Worm (Caenorhabditis elegans) whole organism, L4 larva: ENCODE results near the gene lips-6.
A peak's percentile ranks its signal among the peaks of the same experiment; 100 is the strongest.

Experiments
- F26F4.8 ChIP-seq: fragments of 200-800 bp; sonication (Bioruptor generic); conservative IDR thresholded peaks from 2 replicates; pipeline ENCODE4 v1.3.6; 2022; ENCODE audit warnings: missing genetic modification characterization, missing compliant biosample characterization
- F37D6.2 ChIP-seq: sonication (generic microtip); optimal IDR thresholded peaks from 2 replicates; lab custom pipeline; 2016; ENCODE audit warnings: mild to moderate bottlenecking, missing genetic modification characterization, missing compliant biosample characterization
- F49E8.2 ChIP-seq: sonication (generic microtip); optimal IDR thresholded peaks from 2 replicates; lab custom pipeline; 2016; ENCODE audit warnings: missing compliant biosample characterization, mild to moderate bottlenecking, missing genetic modification characterization, borderline replicate concordance
- R02D3.7 ChIP-seq: fragments of 150-350 bp; sonication (generic microtip); optimal IDR thresholded peaks from 3 replicates; lab custom pipeline; 2014; ENCODE audit warnings: missing biosample characterization, missing genetic modification characterization
- Y105C5A.15 ChIP-seq: fragments of 200-800 bp; sonication (Bioruptor generic); IDR thresholded peaks from 2 replicates; pipeline ENCODE4 v1.3.6; 2022; ENCODE audit warnings: missing genetic modification characterization, missing compliant biosample characterization
- Y5F2A.4 ChIP-seq: fragments of 200-800 bp; sonication (Bioruptor generic); optimal IDR thresholded peaks from 2 replicates; lab custom pipeline; 2018; ENCODE audit warnings: mild to moderate bottlenecking, missing genetic modification characterization, missing compliant biosample characterization
- ZK546.5 ChIP-seq, 2 experiments: sonication (generic microtip); optimal IDR thresholded peaks; 2 replicates each; lab custom pipeline; 2017; ENCODE audit warnings: missing biosample characterization in 2 of 2, missing genetic modification characterization in 2 of 2
- arid-1 ChIP-seq: fragments of 200-800 bp; sonication (Bioruptor generic); conservative IDR thresholded peaks from 2 replicates; pipeline ENCODE4 v1.3.6; 2022; ENCODE audit warnings: missing genetic modification reagents, missing genetic modification characterization, missing compliant biosample characterization
- ceh-82 ChIP-seq: sonication (generic microtip); optimal IDR thresholded peaks from 2 replicates; lab custom pipeline; 2017; ENCODE audit warnings: missing biosample characterization, missing genetic modification characterization
- cey-2 ChIP-seq: sonication (generic microtip); optimal IDR thresholded peaks from 3 replicates; lab custom pipeline; 2017; ENCODE audit warnings: missing genetic modification characterization, mild to moderate bottlenecking, missing compliant biosample characterization, antibody characterized with exemption, borderline replicate concordance; ENCODE audit not compliant: insufficient read depth
- daf-12 ChIP-seq: fragments of 150-350 bp; optimal IDR thresholded peaks from 2 replicates; lab custom pipeline; 2014; ENCODE audit warnings: missing biosample characterization, missing genetic modification reagents, missing genetic modification characterization
- daf-16 ChIP-seq, 3 experiments: sonication (generic microtip); optimal IDR thresholded peaks; 2 replicates each; lab custom pipeline; 2016 to 2017; ENCODE audit warnings: missing genetic modification characterization in 3 of 3, missing genetic modification reagents in 3 of 3, mild to moderate bottlenecking in 2 of 3, missing compliant biosample characterization in 2 of 3, missing biosample characterization in 1 of 3, moderate library complexity in 1 of 3
- daf-19 ChIP-seq: fragments of 200-800 bp; sonication (Bioruptor generic); conservative IDR thresholded peaks from 2 replicates; pipeline ENCODE4 v1.3.6; 2022; ENCODE audit warnings: missing genetic modification characterization, missing compliant biosample characterization
- dmd-9 ChIP-seq: fragments of 200-800 bp; sonication (Bioruptor generic); IDR thresholded peaks from 2 replicates; pipeline ENCODE4 v1.3.6; 2022; ENCODE audit warnings: missing genetic modification reagents, missing genetic modification characterization, missing compliant biosample characterization
- dpl-1 ChIP-seq: fragments of 150-350 bp; optimal IDR thresholded peaks from 2 replicates; lab custom pipeline; 2014; ENCODE audit warnings: missing biosample characterization, missing genetic modification reagents, missing genetic modification characterization
- dve-1 ChIP-seq: sonication (generic microtip); optimal IDR thresholded peaks from 2 replicates; lab custom pipeline; 2017; ENCODE audit warnings: antibody characterized with exemption, mild to moderate bottlenecking, missing genetic modification characterization, missing compliant biosample characterization; ENCODE audit not compliant: insufficient read depth
- egl-27 ChIP-seq: sonication (generic microtip); optimal IDR thresholded peaks from 3 replicates; lab custom pipeline; 2017; ENCODE audit warnings: missing biosample characterization, missing genetic modification reagents, missing genetic modification characterization
- egl-43 ChIP-seq: fragments of 200-800 bp; sonication (Bioruptor generic); IDR thresholded peaks from 2 replicates; pipeline ENCODE4 v1.3.6; 2022; ENCODE audit warnings: missing genetic modification reagents, missing genetic modification characterization, missing compliant biosample characterization
- hlh-11 ChIP-seq: fragments of 200-800 bp; sonication (Bioruptor generic); optimal IDR thresholded peaks from 2 replicates; lab custom pipeline; 2018; ENCODE audit warnings: mild to moderate bottlenecking, missing genetic modification characterization, missing compliant biosample characterization
- hlh-30 ChIP-seq: sonication (generic microtip); optimal IDR thresholded peaks from 2 replicates; lab custom pipeline; 2017; ENCODE audit warnings: antibody characterized with exemption, mild to moderate bottlenecking, missing genetic modification characterization, missing compliant biosample characterization; ENCODE audit not compliant: insufficient read depth
- jun-1 ChIP-seq: fragments of 150-350 bp; optimal IDR thresholded peaks from 2 replicates; lab custom pipeline; 2014; ENCODE audit warnings: missing biosample characterization, missing genetic modification reagents, missing genetic modification characterization
- lin-13 ChIP-seq: fragments of 150-350 bp; optimal IDR thresholded peaks from 2 replicates; lab custom pipeline; 2014; ENCODE audit warnings: missing biosample characterization, missing genetic modification reagents, missing genetic modification characterization
- lin-29 ChIP-seq: fragments of 200-800 bp; sonication (Bioruptor generic); IDR thresholded peaks from 2 replicates; pipeline ENCODE4 v1.3.6; 2022; ENCODE audit warnings: missing genetic modification reagents, missing genetic modification characterization, missing compliant biosample characterization
- lin-38 ChIP-seq: fragments of 200-800 bp; sonication (Bioruptor generic); IDR thresholded peaks from 2 replicates; pipeline ENCODE4 v1.3.6; 2022; ENCODE audit warnings: missing genetic modification reagents, missing genetic modification characterization, missing compliant biosample characterization
- mep-1 ChIP-seq: fragments of 150-350 bp; sonication (generic microtip); optimal IDR thresholded peaks from 3 replicates; lab custom pipeline; 2014; ENCODE audit warnings: missing biosample characterization, missing genetic modification characterization
- mes-2 ChIP-seq: sonication (generic microtip); optimal IDR thresholded peaks from 2 replicates; lab custom pipeline; 2016; ENCODE audit warnings: missing genotype, mild to moderate bottlenecking, missing genetic modification characterization, missing compliant biosample characterization; ENCODE audit not compliant: poor library complexity, severe bottlenecking
- mxl-3 ChIP-seq: fragments of 200-800 bp; sonication (Bioruptor generic); optimal IDR thresholded peaks from 2 replicates; lab custom pipeline; 2018; ENCODE audit warnings: mild to moderate bottlenecking, missing genetic modification characterization, missing compliant biosample characterization
- nhr-10 ChIP-seq: fragments of 150-350 bp; optimal IDR thresholded peaks from 2 replicates; lab custom pipeline; 2014; ENCODE audit warnings: missing biosample characterization, missing genetic modification characterization
- nhr-102 ChIP-seq: sonication (generic microtip); optimal IDR thresholded peaks from 2 replicates; lab custom pipeline; 2016; ENCODE audit warnings: mild to moderate bottlenecking, missing genetic modification characterization, moderate library complexity, missing compliant biosample characterization
- nhr-28 ChIP-seq: fragments of 150-350 bp; optimal IDR thresholded peaks from 2 replicates; lab custom pipeline; 2014; ENCODE audit warnings: missing biosample characterization, missing genetic modification characterization
- nhr-41 ChIP-seq: fragments of 200-800 bp; sonication (Bioruptor generic); IDR thresholded peaks from 2 replicates; pipeline ENCODE4 v1.3.6; 2022; ENCODE audit warnings: missing genetic modification reagents, missing genetic modification characterization, missing compliant biosample characterization
- nhr-42 ChIP-seq: fragments of 200-800 bp; sonication (Bioruptor generic); IDR thresholded peaks from 2 replicates; pipeline ENCODE4 v1.3.6; 2022; ENCODE audit warnings: missing genetic modification characterization, missing compliant biosample characterization
- nhr-48 ChIP-seq: sonication (generic microtip); optimal IDR thresholded peaks from 2 replicates; lab custom pipeline; 2016; ENCODE audit warnings: mild to moderate bottlenecking, missing genetic modification characterization, missing compliant biosample characterization
- nhr-77 ChIP-seq: fragments of 150-350 bp; optimal IDR thresholded peaks from 2 replicates; lab custom pipeline; 2014; ENCODE audit warnings: missing biosample characterization, missing genetic modification characterization
- php-3 ChIP-seq: fragments of 200-800 bp; sonication (Bioruptor generic); IDR thresholded peaks from 2 replicates; pipeline ENCODE4 v1.3.6; 2022; ENCODE audit warnings: missing genetic modification reagents, missing genetic modification characterization, missing compliant biosample characterization
- pqm-1 ChIP-seq: sonication (generic microtip); optimal IDR thresholded peaks from 2 replicates; lab custom pipeline; 2017; ENCODE audit warnings: missing biosample characterization, missing genetic modification characterization
- set-16 ChIP-seq: fragments of 200-800 bp; sonication (Bioruptor generic); IDR thresholded peaks from 2 replicates; pipeline ENCODE4 v1.3.6; 2022; ENCODE audit warnings: missing genetic modification reagents, missing genetic modification characterization, missing compliant biosample characterization
- spr-1 ChIP-seq: sonication (generic microtip); optimal IDR thresholded peaks from 2 replicates; lab custom pipeline; 2016; ENCODE audit warnings: mild to moderate bottlenecking, missing genetic modification characterization, missing compliant biosample characterization
- spr-3 ChIP-seq: fragments of 200-800 bp; sonication (Bioruptor generic); optimal IDR thresholded peaks from 2 replicates; lab custom pipeline; 2018; ENCODE audit warnings: mild to moderate bottlenecking, missing genetic modification characterization, missing compliant biosample characterization
- tag-97 ChIP-seq: fragments of 200-800 bp; sonication (Bioruptor generic); IDR thresholded peaks from 2 replicates; pipeline ENCODE4 v1.3.6; 2022; ENCODE audit warnings: missing genetic modification characterization, missing compliant biosample characterization
- tra-1 ChIP-seq: fragments of 200-800 bp; sonication (Bioruptor generic); IDR thresholded peaks from 2 replicates; pipeline ENCODE4 v1.3.6; 2022; ENCODE audit warnings: missing genetic modification reagents, missing genetic modification characterization, missing compliant biosample characterization
- unc-62 ChIP-seq, 3 experiments: fragments of 150-350 bp in 1 of 3; sonication (generic microtip); optimal IDR thresholded peaks in 2 of 3; peaks in 1 of 3; 1 replicate in 1 of 3; 2 replicates in 2 of 3; lab custom pipeline; 2014 to 2017; ENCODE audit warnings: missing biosample characterization in 3 of 3, missing genetic modification characterization in 3 of 3, missing genetic modification reagents in 3 of 3, missing genotype in 1 of 3
- zag-1 ChIP-seq: fragments of 150-350 bp; optimal IDR thresholded peaks from 2 replicates; lab custom pipeline; 2014; ENCODE audit warnings: missing biosample characterization, missing genetic modification characterization
- zfp-2 ChIP-seq: sonication (generic microtip); optimal IDR thresholded peaks from 2 replicates; lab custom pipeline; 2016; ENCODE audit warnings: mild to moderate bottlenecking, missing genetic modification characterization, missing compliant biosample characterization
- zip-2 ChIP-seq: fragments of 150-350 bp; optimal IDR thresholded peaks from 2 replicates; lab custom pipeline; 2014; ENCODE audit warnings: missing biosample characterization, missing genetic modification characterization

The lips-6 gene

ce11 chrIV:12046524-12047203 is 31.2 kb upstream of the lips-6 start, which contains the start of gene T12G3.2 (continued):
- TF ChIP-seq nhr-10, result no peak
- peak; percentile 29 for TF ChIP-seq mep-1 (tag; lab: Kevin White, UChicago)
- TF ChIP-seq spr-1, result no peak
- no peak for TF ChIP-seq tag-97 (GFP tag; lab: Robert Waterston, UW)
- peak; percentile 27; the same call in 1 of the 2 replicates for TF ChIP-seq nhr-41 (GFP tag; lab: Robert Waterston, UW)
- no peak for TF ChIP-seq lin-13 (GFP tag; lab: Kevin White, UChicago)
- TF ChIP-seq F49E8.2 (tag; lab: Kevin White, UChicago), result no peak
- TF ChIP-seq spr-3, result no peak
- TF ChIP-seq zip-2 (tag; lab: Kevin White, UChicago), result no peak
- TF ChIP-seq lin-29, result no peak
- peak; percentile 63 for TF ChIP-seq hlh-30 (tag; lab: Kevin White, UChicago)
- TF ChIP-seq egl-27 (tag; lab: Kevin White, UChicago), result no peak
- no peak for TF ChIP-seq nhr-102
- TF ChIP-seq mes-2 (tag; lab: Kevin White, UChicago), result peak; percentile 48
- peak; percentile 42 for TF ChIP-seq nhr-48 (tag; lab: Kevin White, UChicago)
- TF ChIP-seq mxl-3, result peak; percentile 71
- TF ChIP-seq zag-1 (tag; lab: Kevin White, UChicago), result no peak
- TF ChIP-seq Y5F2A.4 (GFP tag; lab: Kevin White, UChicago), result no peak
- no peak for TF ChIP-seq lin-38
- TF ChIP-seq set-16 (GFP tag; lab: Robert Waterston, UW), result no peak
- peak; percentile 4 for TF ChIP-seq dve-1
- TF ChIP-seq, all 104 proteins: peak for 19

DNA sequence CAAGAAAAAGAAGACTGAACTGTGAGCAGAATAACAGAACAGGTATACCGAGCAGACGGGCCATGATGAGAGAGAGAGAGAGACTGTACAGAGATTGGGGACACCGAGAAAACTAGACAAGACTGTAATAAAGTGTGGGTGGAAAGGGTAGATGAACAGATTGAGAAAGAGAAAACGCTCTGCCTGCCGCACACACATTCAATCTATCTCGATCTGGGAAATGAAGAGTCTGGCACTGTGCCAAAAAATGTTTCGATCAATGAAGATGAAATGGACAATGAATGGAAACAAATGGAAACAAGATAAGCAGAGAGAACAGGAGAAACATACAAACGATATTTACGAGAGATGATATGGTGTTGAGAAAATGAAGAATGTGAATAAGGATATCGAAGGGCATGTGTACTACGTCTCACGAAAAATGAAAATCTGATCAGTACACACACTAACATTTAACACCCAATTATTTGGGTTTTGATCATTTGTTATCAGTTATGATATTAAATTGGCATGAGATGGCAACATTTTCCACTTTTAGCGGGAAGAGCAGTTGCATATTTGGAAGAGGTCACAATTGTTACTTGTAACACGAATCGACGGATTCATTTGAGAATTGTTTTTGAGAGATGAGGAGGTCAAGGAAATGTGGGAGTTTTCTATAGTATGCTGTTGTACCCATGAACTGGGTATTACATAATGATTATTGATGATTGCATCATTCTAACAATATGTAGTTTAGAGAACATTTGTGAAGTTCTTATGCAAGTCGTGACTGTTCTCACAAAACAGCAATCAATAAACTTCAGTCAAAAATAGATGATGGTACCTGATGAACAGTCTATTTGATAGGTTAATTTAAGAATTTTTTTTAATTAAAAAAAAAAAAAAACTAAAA is 29.6 kb upstream of the lips-6 start:
- TF ChIP-seq zfp-2 (tag; lab: Kevin White, UChicago) (no peak), nhr-28 (tag; lab: Kevin White, UChicago) (peak; percentile 69), spr-1 (no peak), nhr-77 (tag; lab: Kevin White, UChicago) (no peak), F49E8.2 (tag; lab: Kevin White, UChicago) (no peak), pqm-1 (peak; percentile 48), daf-12 (tag; lab: Kevin White, UChicago) (no peak), tra-1 (GFP tag; lab: Robert Waterston, UW) (no peak), hlh-30 (tag; lab: Kevin White, UChicago) (no peak), dve-1 (peak; percentile 6), hlh-11 (tag; lab: Kevin White, UChicago) (peak; percentile 25), arid-1 (GFP tag; lab: Robert Waterston, UW) (no peak), egl-27 (tag; lab: Kevin White, UChicago) (no peak), daf-19 (no peak), dpl-1 (GFP tag; lab: Kevin White, UChicago) (peak; percentile 3), lin-38 (no peak), Y105C5A.15 (GFP tag; lab: Robert Waterston, UW) (no peak), egl-43 (no peak), R02D3.7 (tag; lab: Kevin White, UChicago) (no peak), unc-62 (GFP tag; optimal IDR thresholded peaks at IDR 0.05 in 1 of 2; lab: Kevin White, UChicago) (no peak), unc-62 (tag; optimal IDR thresholded peaks at IDR 0.05; lab: Kevin White, UChicago) (no peak), php-3 (no peak), ceh-82 (tag; lab: Kevin White, UChicago) (no peak), dmd-9 (GFP tag; lab: Robert Waterston, UW) (no peak), jun-1 (tag; lab: Kevin White, UChicago) (no peak), ZK546.5 (tag; optimal IDR thresholded peaks at IDR 0.05; lab: Kevin White, UChicago) (no peak), F26F4.8 (GFP tag; lab: Robert Waterston, UW) (no peak), cey-2 (no peak), F37D6.2 (no peak), daf-16 (GFP tag; optimal IDR thresholded peaks at IDR 0.05; lab: Kevin White, UChicago) (no peak), daf-16 (tag; optimal IDR thresholded peaks at IDR 0.05; lab: Kevin White, UChicago) (no peak), nhr-42 (GFP tag; lab: Robert Waterston, UW) (no peak)
